Fruit fly (Drosophila melanogaster): ENCODE results near the gene IFT46.

IFT46 gene

dm6 chr2L:18626987-18627386 is 11.1 kb upstream of the IFT46 start (continued):
- TF ChIP-seq CG15514 (GFP tag; optimal IDR thresholded peaks at IDR 0.05) (peak; percentile 85), Camta (GFP tag; optimal IDR thresholded peaks at IDR 0.05) (peak; percentile 88), nerfin-2 (GFP tag; IDR thresholded peaks at IDR 0.05; ENCODE audit: partially characterized antibody) (no peak), CG1024 (GFP tag; IDR thresholded peaks at IDR 0.05) (peak; percentile 40; the same call in 1 of the 2 replicates), nmo (GFP tag; optimal IDR thresholded peaks at IDR 0.05) (peak; percentile 21), CG10209 (GFP tag; optimal IDR thresholded peaks at IDR 0.05) (peak; percentile 92), oc (tag; optimal IDR thresholded peaks at IDR 0.05) (peak; percentile 93), Side (GFP tag; optimal IDR thresholded peaks at IDR 0.05) (peak; percentile 91), Hsf (GFP tag; optimal IDR thresholded peaks at IDR 0.05) (peak; percentile 67), CG8089 (GFP tag; optimal IDR thresholded peaks at IDR 0.05) (peak; percentile 86), CG10274 (GFP tag; optimal IDR thresholded peaks at IDR 0.05) (peak; percentile 47), CG6175 (GFP tag; IDR thresholded peaks at IDR 0.05) (0 out of 3 replicates have a peak, but pooled peaks have one; percentile 30), Nf-YC (tag; optimal IDR thresholded peaks at IDR 0.05) (peak; percentile 13), CG7786 (GFP tag; optimal IDR thresholded peaks at IDR 0.05) (peak; percentile 72), hbn (GFP tag; IDR thresholded peaks at IDR 0.05; ENCODE audit: partially characterized antibody) (no peak), sens (GFP tag) (peak; percentile 99), CG17186 (GFP tag; optimal IDR thresholded peaks at IDR 0.05) (peak; percentile 32), CG6683 (GFP tag; optimal IDR thresholded peaks at IDR 0.05) (peak; percentile 80), dmrt11E (tag; optimal IDR thresholded peaks at IDR 0.05) (peak; percentile 65), ab (GFP tag; optimal IDR thresholded peaks at IDR 0.05) (no peak), CG1233 (GFP tag; optimal IDR thresholded peaks at IDR 0.05) (peak; percentile 76), CG33213 (GFP tag; optimal IDR thresholded peaks at IDR 0.05) (peak; percentile 90), D (optimal IDR thresholded peaks at IDR 0.05) (no peak), D (GFP tag; optimal IDR thresholded peaks at IDR 0.05) (peak; percentile 64), CG3838 (GFP tag; optimal IDR thresholded peaks at IDR 0.05) (peak; percentile 81), CG7372 (GFP tag; IDR thresholded peaks at IDR 0.05) (no peak), ash1 (GFP tag; optimal IDR thresholded peaks at IDR 0.05) (peak; percentile 61), dimm (GFP tag; IDR thresholded peaks at IDR 0.05) (no peak), CG10321 (GFP tag; IDR thresholded peaks at IDR 0.05) (0 out of 2 replicates have a peak, but pooled peaks have one; percentile 27), Atf-2 (GFP tag; optimal IDR thresholded peaks at IDR 0.05) (peak; percentile 81), salm (tag; optimal IDR thresholded peaks at IDR 0.05) (peak; percentile 79), sqz (GFP tag; optimal IDR thresholded peaks at IDR 0.05) (peak; percentile 27), chinmo (GFP tag; IDR thresholded peaks at IDR 0.05; ENCODE audit: partially characterized antibody) (no peak), crol (GFP tag; IDR thresholded peaks at IDR 0.05) (peak; percentile 35; the same call in 1 of the 2 replicates), Kr (GFP tag; optimal IDR thresholded peaks at IDR 0.05) (peak; percentile 67), CG13123 (GFP tag; optimal IDR thresholded peaks at IDR 0.05) (peak; percentile 81), tll (GFP tag; optimal IDR thresholded peaks at IDR 0.05) (peak in 1 of 2 experiments; percentile 68), Bgb (GFP tag; IDR thresholded peaks at IDR 0.05; ENCODE audit: partially characterized antibody) (no peak), crp (GFP tag; optimal IDR thresholded peaks at IDR 0.05) (peak in 1 of 2 experiments; percentile 40), CG10959 (GFP tag; IDR thresholded peaks at IDR 0.05) (0 out of 2 replicates have a peak, but pooled peaks have one; percentile 45), phol (tag; optimal IDR thresholded peaks at IDR 0.05) (no peak), CrebB (tag; optimal IDR thresholded peaks at IDR 0.05) (peak; percentile 88), org-1 (GFP tag; optimal IDR thresholded peaks at IDR 0.05) (peak; percentile 92), HLHmδ (GFP tag; optimal IDR thresholded peaks at IDR 0.05) (no peak), CG1832 (GFP tag; optimal IDR thresholded peaks at IDR 0.05) (no peak), CG2199 (GFP tag; IDR thresholded peaks at IDR 0.05) (no peak; the same call in 2 of the 3 replicates), seq (GFP tag; IDR thresholded peaks at IDR 0.05) (peak; percentile 81; the same call in 1 of the 2 replicates), tup (GFP tag; optimal IDR thresholded peaks at IDR 0.05) (peak; percentile 47)
